Fruit fly (Drosophila melanogaster) whole organism, embryonic: ENCODE measurements around the gene CG7966.

ENCODE experiments used
- Ada2b ChIP-seq: fragments of 200-800 bp; sonication (Bioruptor generic); IDR thresholded peaks from 2 replicates; pipeline ENCODE4 v1.3.6; 2022; ENCODE audit warnings: missing biosample characterization, missing genetic modification characterization
- CG10959 ChIP-seq: fragments of 200-800 bp; sonication (Bioruptor generic); IDR thresholded peaks from 2 replicates; pipeline ENCODE4 v1.3.6; 2022; ENCODE audit warnings: missing biosample characterization, missing genetic modification characterization
- CG11504 ChIP-seq: fragments of 200-800 bp; sonication (Bioruptor generic); optimal IDR thresholded peaks from 3 replicates; lab custom pipeline; 2019; ENCODE audit warnings: missing biosample characterization, mild to moderate bottlenecking, missing genetic modification characterization, moderate library complexity
- CG12219 ChIP-seq: fragments of 200-800 bp; sonication (Bioruptor generic); optimal IDR thresholded peaks from 3 replicates; lab custom pipeline; 2018; ENCODE audit warnings: missing biosample characterization, mild to moderate bottlenecking, missing genetic modification characterization
- CG1233 ChIP-seq: fragments of 200-800 bp; sonication (Bioruptor generic); optimal IDR thresholded peaks from 4 replicates; lab custom pipeline; 2018; ENCODE audit warnings: missing biosample characterization, mild to moderate bottlenecking, missing genetic modification characterization
- CG16815 ChIP-seq: fragments of 200-800 bp; sonication (Bioruptor generic); optimal IDR thresholded peaks from 3 replicates; lab custom pipeline; 2017; ENCODE audit warnings: missing biosample characterization, mild to moderate bottlenecking, missing genetic modification characterization
- CG17359 ChIP-seq: fragments of 200-800 bp; sonication (Bioruptor generic); optimal IDR thresholded peaks from 3 replicates; lab custom pipeline; 2018; ENCODE audit warnings: missing biosample characterization, mild to moderate bottlenecking, missing genetic modification characterization, moderate library complexity
- CG17361 ChIP-seq: fragments of 200-800 bp; sonication (Bioruptor generic); IDR thresholded peaks from 3 replicates; pipeline ENCODE4 v1.3.6; 2022; ENCODE audit warnings: missing biosample characterization, missing genetic modification characterization
- CG17802 ChIP-seq: fragments of 200-800 bp; sonication (Bioruptor generic); optimal IDR thresholded peaks from 2 replicates; lab custom pipeline; 2018; ENCODE audit warnings: missing biosample characterization, mild to moderate bottlenecking, missing genetic modification characterization, moderate library complexity
- CG17912 ChIP-seq: fragments of 200-800 bp; sonication (Bioruptor generic); optimal IDR thresholded peaks from 2 replicates; lab custom pipeline; 2018; ENCODE audit warnings: missing biosample characterization, mild to moderate bottlenecking, missing genetic modification characterization
- CG2116 ChIP-seq: fragments of 200-800 bp; sonication (Bioruptor generic); optimal IDR thresholded peaks from 3 replicates; lab custom pipeline; 2018; ENCODE audit warnings: missing biosample characterization, mild to moderate bottlenecking, missing genetic modification characterization
- CG2712 ChIP-seq: fragments of 200-800 bp; optimal IDR thresholded peaks from 3 replicates; lab custom pipeline; 2019; ENCODE audit warnings: missing biosample characterization, mild to moderate bottlenecking, missing genetic modification characterization, moderate library complexity
- CG33557 ChIP-seq: fragments of 200-800 bp; sonication (Bioruptor generic); optimal IDR thresholded peaks from 2 replicates; lab custom pipeline; 2019; ENCODE audit warnings: missing biosample characterization, mild to moderate bottlenecking, missing genetic modification characterization, moderate library complexity
- CG34224 ChIP-seq: fragments of 200-800 bp; sonication (Bioruptor generic); IDR thresholded peaks from 3 replicates; pipeline ENCODE4 v1.3.6; 2022; ENCODE audit warnings: missing biosample characterization, missing genetic modification characterization; ENCODE audit not compliant: partially characterized antibody
- CG3847 ChIP-seq: fragments of 200-800 bp; sonication (Bioruptor generic); IDR thresholded peaks from 2 replicates; pipeline ENCODE4 v1.3.6; 2022; ENCODE audit warnings: missing biosample characterization, missing genetic modification characterization
- CG6254 ChIP-seq: fragments of 200-800 bp; sonication (Bioruptor generic); optimal IDR thresholded peaks from 3 replicates; lab custom pipeline; 2017; ENCODE audit warnings: mild to moderate bottlenecking, missing biosample characterization, missing genetic modification reagents, missing genetic modification characterization
- CG7745 ChIP-seq: fragments of 200-800 bp; sonication (Bioruptor generic); optimal IDR thresholded peaks from 2 replicates; lab custom pipeline; 2018; ENCODE audit warnings: missing biosample characterization, mild to moderate bottlenecking, missing genetic modification characterization, moderate library complexity
- CG8290 ChIP-seq, 3 experiments: fragments of 200-800 bp; sonication (Bioruptor generic); optimal IDR thresholded peaks; 2 replicates each; lab custom pipeline; 2016 to 2019; ENCODE audit warnings: missing biosample characterization in 3 of 3, missing genetic modification characterization in 3 of 3, mild to moderate bottlenecking in 2 of 3, moderate library complexity in 1 of 3
- CG8359 ChIP-seq: fragments of 200-800 bp; sonication (Bioruptor generic); optimal IDR thresholded peaks from 2 replicates; lab custom pipeline; 2017; ENCODE audit warnings: missing biosample characterization, mild to moderate bottlenecking, missing genetic modification characterization, borderline replicate concordance
- CG9727 ChIP-seq: fragments of 200-800 bp; sonication (Bioruptor generic); optimal IDR thresholded peaks from 3 replicates; lab custom pipeline; 2017; ENCODE audit warnings: missing biosample characterization, mild to moderate bottlenecking, missing genetic modification characterization
- CG9817 ChIP-seq: fragments of 200-800 bp; sonication (Bioruptor generic); optimal IDR thresholded peaks from 2 replicates; lab custom pipeline; 2018; ENCODE audit warnings: missing biosample characterization, mild to moderate bottlenecking, missing genetic modification characterization, moderate library complexity
- E2f2 ChIP-seq: fragments of 200-800 bp; sonication (Bioruptor generic); IDR thresholded peaks from 2 replicates; pipeline ENCODE4 v1.3.6; 2022; ENCODE audit warnings: missing biosample characterization, missing genetic modification characterization
- Hr51 ChIP-seq, 2 experiments: fragments of 200-800 bp; sonication (Bioruptor generic); optimal IDR thresholded peaks; 2 replicates in 1 of 2; 3 replicates in 1 of 2; lab custom pipeline; 2016 to 2018; ENCODE audit warnings: missing biosample characterization in 2 of 2, missing genetic modification characterization in 2 of 2, mild to moderate bottlenecking in 1 of 2, moderate library complexity in 1 of 2
- Hsf ChIP-seq: fragments of 200-800 bp; sonication (Bioruptor generic); optimal IDR thresholded peaks from 3 replicates; lab custom pipeline; 2016; ENCODE audit warnings: missing biosample characterization, missing genetic modification characterization
- Lhr ChIP-seq: fragments of 200-800 bp; sonication (Bioruptor generic); optimal IDR thresholded peaks from 3 replicates; lab custom pipeline; 2017; ENCODE audit warnings: mild to moderate bottlenecking, missing biosample characterization, missing genetic modification reagents, missing genetic modification characterization
- MBD-R2 ChIP-seq: fragments of 200-800 bp; sonication (Bioruptor generic); IDR thresholded peaks from 2 replicates; pipeline ENCODE4 v1.3.6; 2022; ENCODE audit warnings: missing biosample characterization, missing genetic modification characterization
- Mes4 ChIP-seq: fragments of 200-800 bp; sonication (Bioruptor generic); optimal IDR thresholded peaks from 2 replicates; lab custom pipeline; 2016; ENCODE audit warnings: missing biosample characterization, missing genetic modification characterization
- NFAT ChIP-seq: fragments of 200-800 bp; sonication (Bioruptor generic); IDR thresholded peaks from 2 replicates; pipeline ENCODE4 v1.3.6; 2022; ENCODE audit warnings: missing biosample characterization, missing genetic modification characterization
- Optix ChIP-seq: fragments of 200-800 bp; sonication (Bioruptor generic); IDR thresholded peaks from 3 replicates; pipeline ENCODE4 v1.3.6; 2022; ENCODE audit warnings: missing biosample characterization, missing genetic modification characterization
- Ptx1 ChIP-seq: fragments of 200-800 bp; sonication (Bioruptor generic); IDR thresholded peaks from 2 replicates; pipeline ENCODE4 v1.3.6; 2022; ENCODE audit warnings: missing biosample characterization, missing genetic modification characterization
- Rfx ChIP-seq: fragments of 200-800 bp; sonication (Bioruptor generic); IDR thresholded peaks from 2 replicates; pipeline ENCODE4 v1.3.6; 2022; ENCODE audit warnings: missing biosample characterization, missing genetic modification characterization
- Sox100B ChIP-seq: fragments of 200-800 bp; sonication (Bioruptor generic); optimal IDR thresholded peaks from 3 replicates; lab custom pipeline; 2018; ENCODE audit warnings: missing biosample characterization, mild to moderate bottlenecking, missing genetic modification characterization
- az2 ChIP-seq: fragments of 200-800 bp; sonication (Bioruptor generic); optimal IDR thresholded peaks from 3 replicates; lab custom pipeline; 2016; ENCODE audit warnings: missing biosample characterization, missing genetic modification characterization
- bab2 ChIP-seq: fragments of 200-800 bp; sonication (Bioruptor generic); optimal IDR thresholded peaks from 2 replicates; lab custom pipeline; 2016; ENCODE audit warnings: missing biosample characterization, missing genetic modification characterization
- br ChIP-seq: fragments of >200 bp; optimal IDR thresholded peaks from 2 replicates; lab custom pipeline; 2017
- chif ChIP-seq, 2 experiments: fragments of 200-800 bp; sonication (Bioruptor generic); optimal IDR thresholded peaks; 3 replicates each; lab custom pipeline; 2016; ENCODE audit warnings: missing biosample characterization in 2 of 2, missing genetic modification characterization in 2 of 2
- chinmo ChIP-seq: fragments of 200-800 bp; sonication (Bioruptor generic); IDR thresholded peaks from 4 replicates; pipeline ENCODE4 v1.3.6; 2022; ENCODE audit warnings: missing biosample characterization, missing genetic modification characterization; ENCODE audit not compliant: partially characterized antibody
- gce ChIP-seq: fragments of 200-800 bp; sonication (Bioruptor generic); IDR thresholded peaks from 3 replicates; pipeline ENCODE4 v1.3.6; 2022; ENCODE audit warnings: missing biosample characterization, missing genetic modification characterization
- gro ChIP-seq: fragments of 200-800 bp; sonication (Bioruptor generic); optimal IDR thresholded peaks from 2 replicates; lab custom pipeline; 2016; ENCODE audit warnings: missing biosample characterization, missing genetic modification characterization
- gsb-n ChIP-seq: fragments of 200-800 bp; sonication (Bioruptor generic); optimal IDR thresholded peaks from 3 replicates; lab custom pipeline; 2018; ENCODE audit warnings: missing biosample characterization, mild to moderate bottlenecking, missing genetic modification characterization
- hbn ChIP-seq: fragments of 200-800 bp; sonication (Bioruptor generic); IDR thresholded peaks from 2 replicates; pipeline ENCODE4 v1.3.6; 2022; ENCODE audit warnings: missing biosample characterization, missing genetic modification characterization; ENCODE audit not compliant: partially characterized antibody
- insv ChIP-seq, 2 experiments: fragments of 200-800 bp; sonication (Bioruptor generic); optimal IDR thresholded peaks; 3 replicates each; lab custom pipeline; 2016 to 2018; ENCODE audit warnings: missing biosample characterization in 2 of 2, missing genetic modification characterization in 2 of 2
- kah ChIP-seq: fragments of 200-800 bp; sonication (Bioruptor generic); optimal IDR thresholded peaks from 2 replicates; lab custom pipeline; 2018; ENCODE audit warnings: missing biosample characterization, mild to moderate bottlenecking, missing genetic modification characterization
- klu ChIP-seq: fragments of 200-800 bp; sonication (Bioruptor generic); IDR thresholded peaks from 2 replicates; pipeline ENCODE4 v1.3.6; 2022; ENCODE audit warnings: missing biosample characterization, missing genetic modification characterization
- nmo ChIP-seq: fragments of 200-800 bp; sonication (Bioruptor generic); optimal IDR thresholded peaks from 2 replicates; lab custom pipeline; 2018; ENCODE audit warnings: missing biosample characterization, mild to moderate bottlenecking, missing genetic modification characterization, moderate library complexity
- sens ChIP-seq: fragments of 200-800 bp; sonication (Bioruptor generic); peaks from one replicate; lab custom pipeline; 2016; ENCODE audit warnings: missing biosample characterization, missing genetic modification characterization
- sna ChIP-seq: fragments of 200-800 bp; sonication (Bioruptor generic); IDR thresholded peaks from 2 replicates; pipeline ENCODE4 v1.3.6; 2022; ENCODE audit warnings: missing biosample characterization, missing genetic modification characterization; ENCODE audit not compliant: partially characterized antibody
- tin ChIP-seq: fragments of 200-800 bp; sonication (Bioruptor generic); optimal IDR thresholded peaks from 3 replicates; lab custom pipeline; 2016; ENCODE audit warnings: missing biosample characterization, missing genetic modification characterization
- trem ChIP-seq: fragments of 200-800 bp; optimal IDR thresholded peaks from 3 replicates; lab custom pipeline; 2019; ENCODE audit warnings: missing biosample characterization, mild to moderate bottlenecking, missing genetic modification characterization, moderate library complexity
- trh ChIP-seq: fragments of 200-800 bp; sonication (Bioruptor generic); optimal IDR thresholded peaks from 2 replicates; lab custom pipeline; 2016; ENCODE audit warnings: missing biosample characterization, missing genetic modification characterization

CG7966 gene

DNA sequence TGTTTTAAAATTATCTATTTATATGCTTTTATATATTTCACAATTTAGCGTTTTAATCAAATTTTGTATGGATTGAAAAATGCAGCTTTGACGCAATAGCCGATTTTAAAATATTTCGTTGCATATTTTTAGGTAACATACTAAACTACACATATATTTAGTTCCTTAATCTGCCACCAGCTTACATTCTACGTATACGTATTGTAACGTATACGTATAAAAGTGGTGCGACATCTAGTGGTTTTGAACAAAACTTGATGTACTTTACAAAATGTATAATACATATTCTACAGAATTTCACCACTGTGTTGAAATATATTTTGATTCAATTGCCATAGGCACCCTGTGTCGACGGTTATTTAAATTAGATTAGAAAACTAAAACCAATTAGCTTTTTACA, 27.0 kb upstream of the CG7966 start (continued):
- TF ChIP-seq CG8359 (GFP tag; lab: Kevin White, UChicago): no peak
- peak; percentile 65 for TF ChIP-seq CG2712 (tag; lab: Kevin White, UChicago)
- no peak for TF ChIP-seq Optix (GFP tag; lab: Robert Waterston, UW)
- peak in 1 of 2 experiments; percentile 45 for TF ChIP-seq chif (GFP tag; optimal IDR thresholded peaks at IDR 0.05; lab: Kevin White, UChicago)
- TF ChIP-seq CG17912: peak; percentile 20
- peak; percentile 28 for TF ChIP-seq CG8290 (GFP tag; optimal IDR thresholded peaks at IDR 0.05; lab: Kevin White, UChicago)
- peak in 1 of 2 experiments; percentile 72 for TF ChIP-seq CG8290 (tag; optimal IDR thresholded peaks at IDR 0.05; lab: Kevin White, UChicago)
- no peak for TF ChIP-seq chinmo (GFP tag; lab: Robert Waterston, UW)
- peak; percentile 46 for TF ChIP-seq CG11504 (tag; lab: Kevin White, UChicago)
- no peak for TF ChIP-seq CG7745
- peak; percentile 78 for TF ChIP-seq E2f2 (GFP tag; lab: Robert Waterston, UW)
- peak; percentile 34 for TF ChIP-seq nmo (GFP tag; lab: Kevin White, UChicago)
- TF ChIP-seq NFAT (GFP tag; lab: Robert Waterston, UW): peak; percentile 9; the same call in 1 of the 2 replicates
- peak; percentile 38 for TF ChIP-seq CG9817 (tag; lab: Kevin White, UChicago)
- no peak for TF ChIP-seq kah (GFP tag; lab: Kevin White, UChicago)
- TF ChIP-seq Mes4: no peak
- TF ChIP-seq CG12219 (GFP tag; lab: Kevin White, UChicago): no peak
- TF ChIP-seq CG16815: no peak
- no peak for TF ChIP-seq klu (GFP tag; lab: Robert Waterston, UW)
- TF ChIP-seq sens (GFP tag; lab: Kevin White, UChicago): peak; percentile 85
- no peak for TF ChIP-seq gce (GFP tag; lab: Robert Waterston, UW)
- no peak for TF ChIP-seq CG34224 (GFP tag; lab: Robert Waterston, UW)
- TF ChIP-seq MBD-R2: no peak
- peak; percentile 48 for TF ChIP-seq Hsf (GFP tag; lab: Kevin White, UChicago)
- TF ChIP-seq CG9727 (GFP tag; lab: Kevin White, UChicago): no peak
- no peak for TF ChIP-seq CG10959 (GFP tag; lab: Robert Waterston, UW)
- no peak for TF ChIP-seq Hr51 (GFP tag; optimal IDR thresholded peaks at IDR 0.05; lab: Kevin White, UChicago)
- no peak for TF ChIP-seq sna (GFP tag; lab: Robert Waterston, UW)
- peak; percentile 90 for TF ChIP-seq Lhr (GFP tag; lab: Kevin White, UChicago)
- no peak for TF ChIP-seq CG1233 (GFP tag; lab: Kevin White, UChicago)
- no peak for TF ChIP-seq Sox100B (GFP tag; lab: Kevin White, UChicago)
- TF ChIP-seq hbn (GFP tag; lab: Robert Waterston, UW): no peak
- no peak for TF ChIP-seq br (lab: Kevin White, UChicago)
- TF ChIP-seq CG3847 (GFP tag; lab: Robert Waterston, UW): 0 out of 2 replicates have a peak, but pooled peaks have one; percentile 11
- TF ChIP-seq trem: peak; percentile 46
- TF ChIP-seq CG17361 (GFP tag; lab: Robert Waterston, UW): peak; percentile 53; the same call in 2 of the 3 replicates
- peak; percentile 54 for TF ChIP-seq Rfx (GFP tag; lab: Robert Waterston, UW)
- TF ChIP-seq CG17359 (tag; lab: Kevin White, UChicago): peak; percentile 14
- TF ChIP-seq CG6254 (GFP tag; lab: Kevin White, UChicago): peak; percentile 99
- peak; percentile 5 for TF ChIP-seq bab2
- TF ChIP-seq gsb-n (tag; lab: Kevin White, UChicago): peak; percentile 24
- no peak for TF ChIP-seq tin (GFP tag; lab: Kevin White, UChicago)
- TF ChIP-seq az2 (GFP tag; lab: Kevin White, UChicago): peak; percentile 38
- peak; percentile 7 for TF ChIP-seq CG2116
- no peak for TF ChIP-seq Ada2b (GFP tag; lab: Robert Waterston, UW)
- TF ChIP-seq Ptx1 (GFP tag; lab: Robert Waterston, UW): peak; percentile 28; the same call in 1 of the 2 replicates
- peak; percentile 3 for TF ChIP-seq CG33557 (GFP tag; lab: Kevin White, UChicago)
- no peak for TF ChIP-seq CG17802 (tag; lab: Kevin White, UChicago)
- TF ChIP-seq trh (GFP tag; lab: Kevin White, UChicago): no peak
- TF ChIP-seq insv (GFP tag; optimal IDR thresholded peaks at IDR 0.05; lab: Kevin White, UChicago): peak in 1 of 2 experiments; percentile 74
- TF ChIP-seq gro (GFP tag; lab: Kevin White, UChicago): no peak
